Fruit fly (Drosophila melanogaster) whole organism, prepupa: ENCODE data around the gene Nuak.

Experiments used
- Blimp-1 ChIP-seq: fragments of 200-800 bp; sonication (Bioruptor generic); optimal IDR thresholded peaks from 3 replicates; lab custom pipeline; 2017; ENCODE audit warnings: missing biosample characterization, missing genetic modification characterization, mild to moderate bottlenecking, moderate library complexity, missing genetic modification reagents
- CG10669 ChIP-seq: fragments of 200-800 bp; sonication (Bioruptor generic); optimal IDR thresholded peaks from 3 replicates; lab custom pipeline; 2018; ENCODE audit warnings: missing biosample characterization, mild to moderate bottlenecking, missing genetic modification characterization, moderate library complexity
- CG11294 ChIP-seq: fragments of 200-800 bp; sonication (Bioruptor generic); IDR thresholded peaks from 2 replicates; pipeline ENCODE4 v1.3.6; 2022; ENCODE audit warnings: missing biosample characterization, missing genetic modification characterization
- CG11902 ChIP-seq: fragments of 200-800 bp; sonication (Bioruptor generic); optimal IDR thresholded peaks from 3 replicates; lab custom pipeline; 2016; ENCODE audit warnings: missing biosample characterization, missing genetic modification characterization
- CG15336 ChIP-seq: fragments of 200-800 bp; sonication (Bioruptor generic); IDR thresholded peaks from 2 replicates; pipeline ENCODE4 v1.3.6; 2022; ENCODE audit warnings: missing biosample characterization, missing genetic modification characterization
- CG1621 ChIP-seq: fragments of 200-800 bp; sonication (Bioruptor generic); optimal IDR thresholded peaks from 3 replicates; lab custom pipeline; 2018; ENCODE audit warnings: missing biosample characterization, mild to moderate bottlenecking, missing genetic modification characterization
- CG16779 ChIP-seq: fragments of 200-800 bp; sonication (Bioruptor generic); optimal IDR thresholded peaks from 3 replicates; lab custom pipeline; 2017; ENCODE audit warnings: missing biosample characterization, mild to moderate bottlenecking, missing genetic modification characterization
- CG31627 ChIP-seq: fragments of 200-800 bp; sonication (Bioruptor generic); optimal IDR thresholded peaks from 3 replicates; lab custom pipeline; 2016; ENCODE audit warnings: missing biosample characterization, missing genetic modification characterization
- CG32006 ChIP-seq: fragments of 200-800 bp; sonication (Bioruptor generic); optimal IDR thresholded peaks from 3 replicates; lab custom pipeline; 2017; ENCODE audit warnings: missing biosample characterization, mild to moderate bottlenecking, missing genetic modification characterization
- CG3919 ChIP-seq: fragments of 200-800 bp; sonication (Bioruptor generic); optimal IDR thresholded peaks from 3 replicates; lab custom pipeline; 2016; ENCODE audit warnings: missing biosample characterization, missing genetic modification characterization
- CG4318 ChIP-seq: fragments of 200-800 bp; sonication (Bioruptor generic); optimal IDR thresholded peaks from 3 replicates; lab custom pipeline; 2017; ENCODE audit warnings: missing biosample characterization, mild to moderate bottlenecking, missing genetic modification characterization
- CG6163 ChIP-seq: fragments of 200-800 bp; sonication (Bioruptor generic); IDR thresholded peaks from 3 replicates; pipeline ENCODE4 v1.3.6; 2022; ENCODE audit warnings: missing biosample characterization, missing genetic modification characterization
- CG6276 ChIP-seq: fragments of 200-800 bp; sonication (Bioruptor generic); optimal IDR thresholded peaks from 2 replicates; lab custom pipeline; 2017; ENCODE audit warnings: missing biosample characterization, mild to moderate bottlenecking, missing genetic modification characterization
- CG6792 ChIP-seq: fragments of 200-800 bp; sonication (Bioruptor generic); optimal IDR thresholded peaks from 3 replicates; lab custom pipeline; 2016; ENCODE audit warnings: missing biosample characterization, missing genetic modification characterization
- CG6854 ChIP-seq: fragments of 200-800 bp; sonication (Bioruptor generic); optimal IDR thresholded peaks from 2 replicates; lab custom pipeline; 2017; ENCODE audit warnings: missing biosample characterization, mild to moderate bottlenecking, missing genetic modification characterization
- CG7368 ChIP-seq: fragments of 200-800 bp; sonication (Bioruptor generic); optimal IDR thresholded peaks from 3 replicates; lab custom pipeline; 2016; ENCODE audit warnings: missing biosample characterization, missing genetic modification characterization
- CG8119 ChIP-seq: fragments of 200-800 bp; sonication (Bioruptor generic); IDR thresholded peaks from 3 replicates; pipeline ENCODE4 v1.3.6; 2022; ENCODE audit warnings: missing biosample characterization, missing genetic modification characterization
- CG8319 ChIP-seq: fragments of 200-800 bp; sonication (Bioruptor generic); optimal IDR thresholded peaks from 3 replicates; lab custom pipeline; 2016; ENCODE audit warnings: missing biosample characterization, missing genetic modification characterization
- CG8632 ChIP-seq: fragments of 200-800 bp; sonication (Bioruptor generic); optimal IDR thresholded peaks from 3 replicates; lab custom pipeline; 2016; ENCODE audit warnings: missing biosample characterization, missing genetic modification characterization
- CG9139 ChIP-seq: fragments of 200-800 bp; sonication (Bioruptor generic); optimal IDR thresholded peaks from 3 replicates; lab custom pipeline; 2017; ENCODE audit warnings: missing biosample characterization, mild to moderate bottlenecking, missing genetic modification characterization
- Eip78C ChIP-seq: fragments of 200-800 bp; sonication (Bioruptor generic); peaks from one replicate; lab custom pipeline; 2016; ENCODE audit warnings: missing biosample characterization, missing genetic modification characterization
- Eip93F ChIP-seq: fragments of 200-800 bp; sonication (Bioruptor generic); optimal IDR thresholded peaks from 2 replicates; lab custom pipeline; 2016; ENCODE audit warnings: missing biosample characterization, mild to moderate bottlenecking, missing genetic modification characterization
- Ets21C ChIP-seq: fragments of 200-800 bp; sonication (Bioruptor generic); optimal IDR thresholded peaks from 3 replicates; lab custom pipeline; 2016; ENCODE audit warnings: missing biosample characterization, missing genetic modification characterization
- Gug ChIP-seq: fragments of 200-800 bp; sonication (Bioruptor generic); IDR thresholded peaks from 2 replicates; pipeline ENCODE4 v1.3.6; 2022; ENCODE audit warnings: missing biosample characterization, missing genetic modification characterization
- Hr38 ChIP-seq: sonication (Bioruptor generic); optimal IDR thresholded peaks from 2 replicates; lab custom pipeline; 2016; ENCODE audit warnings: missing biosample characterization, missing genetic modification characterization
- Hr39 ChIP-seq: fragments of 200-800 bp; sonication (Bioruptor generic); optimal IDR thresholded peaks from 2 replicates; lab custom pipeline; 2016; ENCODE audit warnings: missing biosample characterization, missing genetic modification characterization
- Hr4 ChIP-seq: fragments of 200-800 bp; sonication (Bioruptor generic); optimal IDR thresholded peaks from 3 replicates; lab custom pipeline; 2016; ENCODE audit warnings: missing biosample characterization, missing genetic modification characterization
- Lpt ChIP-seq: fragments of 200-800 bp; sonication (Bioruptor generic); optimal IDR thresholded peaks from 3 replicates; lab custom pipeline; 2016; ENCODE audit warnings: missing biosample characterization, missing genetic modification characterization
- Met ChIP-seq: fragments of 200-800 bp; sonication (Bioruptor generic); optimal IDR thresholded peaks from 3 replicates; lab custom pipeline; 2016; ENCODE audit warnings: missing biosample characterization, missing genetic modification characterization
- OdsH ChIP-seq: fragments of 200-800 bp; sonication (Bioruptor generic); optimal IDR thresholded peaks from 3 replicates; lab custom pipeline; 2016; ENCODE audit warnings: missing biosample characterization, missing genetic modification characterization
- Smox ChIP-seq: fragments of 200-800 bp; sonication (Bioruptor generic); optimal IDR thresholded peaks from 3 replicates; lab custom pipeline; 2016; ENCODE audit warnings: missing biosample characterization, missing genetic modification characterization
- Sox102F ChIP-seq: fragments of 200-800 bp; sonication (Bioruptor generic); optimal IDR thresholded peaks from 2 replicates; lab custom pipeline; 2016; ENCODE audit warnings: missing biosample characterization, mild to moderate bottlenecking, missing genetic modification characterization
- Sox15 ChIP-seq: fragments of 200-800 bp; sonication (Bioruptor generic); optimal IDR thresholded peaks from 3 replicates; lab custom pipeline; 2016; ENCODE audit warnings: missing biosample characterization, missing genetic modification characterization
- achi ChIP-seq: fragments of 200-800 bp; sonication (Bioruptor generic); optimal IDR thresholded peaks from 3 replicates; lab custom pipeline; 2016; ENCODE audit warnings: missing biosample characterization, missing genetic modification characterization
- acj6 ChIP-seq: fragments of 200-800 bp; sonication (Bioruptor generic); optimal IDR thresholded peaks from 3 replicates; lab custom pipeline; 2016; ENCODE audit warnings: missing biosample characterization, missing genetic modification characterization
- dsx ChIP-seq: fragments of 200-800 bp; optimal IDR thresholded peaks from 3 replicates; lab custom pipeline; 2019; ENCODE audit warnings: missing biosample characterization, mild to moderate bottlenecking, missing genetic modification characterization, moderate library complexity; ENCODE audit not compliant: poor library complexity, severe bottlenecking
- eg ChIP-seq: fragments of 200-800 bp; sonication (Bioruptor generic); IDR thresholded peaks from 3 replicates; pipeline ENCODE4 v1.3.6; 2022; ENCODE audit warnings: missing biosample characterization, missing genetic modification characterization
- esn ChIP-seq: fragments of 200-800 bp; sonication (Bioruptor generic); optimal IDR thresholded peaks from 2 replicates; lab custom pipeline; 2016; ENCODE audit warnings: missing biosample characterization, mild to moderate bottlenecking, missing genetic modification characterization, moderate library complexity
- fd59A ChIP-seq: fragments of 200-800 bp; sonication (Bioruptor generic); optimal IDR thresholded peaks from 2 replicates; lab custom pipeline; 2017; ENCODE audit warnings: missing biosample characterization, mild to moderate bottlenecking, missing genetic modification characterization, missing genetic modification reagents
- fkh ChIP-seq: fragments of 200-800 bp; sonication (Bioruptor generic); optimal IDR thresholded peaks from 3 replicates; lab custom pipeline; 2017; ENCODE audit warnings: missing biosample characterization, mild to moderate bottlenecking, missing genetic modification characterization, moderate library complexity
- lz ChIP-seq: fragments of 200-800 bp; sonication (Bioruptor generic); optimal IDR thresholded peaks from 3 replicates; lab custom pipeline; 2016; ENCODE audit warnings: missing biosample characterization, missing genetic modification characterization
- pdm3 ChIP-seq: fragments of 200-800 bp; sonication (Bioruptor generic); optimal IDR thresholded peaks from 3 replicates; lab custom pipeline; 2016; ENCODE audit warnings: missing biosample characterization, missing genetic modification characterization
- salr ChIP-seq, 2 experiments: fragments of 200-800 bp; sonication (Bioruptor generic); optimal IDR thresholded peaks; 3 replicates each; lab custom pipeline; 2016 to 2018; ENCODE audit warnings: missing biosample characterization in 2 of 2, missing genetic modification characterization in 2 of 2, mild to moderate bottlenecking in 1 of 2
- spab ChIP-seq: fragments of 200-800 bp; sonication (Bioruptor generic); optimal IDR thresholded peaks from 2 replicates; lab custom pipeline; 2017; ENCODE audit warnings: missing biosample characterization, mild to moderate bottlenecking, missing genetic modification characterization, missing genetic modification reagents
- ss ChIP-seq, 2 experiments: fragments of 200-800 bp; sonication (Bioruptor generic); optimal IDR thresholded peaks; 2 replicates in 1 of 2; 3 replicates in 1 of 2; lab custom pipeline; 2017 to 2018; ENCODE audit warnings: mild to moderate bottlenecking in 2 of 2, missing biosample characterization in 2 of 2, missing genetic modification characterization in 2 of 2, moderate library complexity in 1 of 2
- svp ChIP-seq: fragments of 200-800 bp; sonication (Bioruptor generic); peaks from one replicate; lab custom pipeline; 2016; ENCODE audit warnings: missing biosample characterization, missing genetic modification characterization
- topi ChIP-seq: fragments of 200-800 bp; sonication (Bioruptor generic); optimal IDR thresholded peaks from 3 replicates; lab custom pipeline; 2016; ENCODE audit warnings: missing biosample characterization, missing genetic modification characterization

The Nuak gene

DNA sequence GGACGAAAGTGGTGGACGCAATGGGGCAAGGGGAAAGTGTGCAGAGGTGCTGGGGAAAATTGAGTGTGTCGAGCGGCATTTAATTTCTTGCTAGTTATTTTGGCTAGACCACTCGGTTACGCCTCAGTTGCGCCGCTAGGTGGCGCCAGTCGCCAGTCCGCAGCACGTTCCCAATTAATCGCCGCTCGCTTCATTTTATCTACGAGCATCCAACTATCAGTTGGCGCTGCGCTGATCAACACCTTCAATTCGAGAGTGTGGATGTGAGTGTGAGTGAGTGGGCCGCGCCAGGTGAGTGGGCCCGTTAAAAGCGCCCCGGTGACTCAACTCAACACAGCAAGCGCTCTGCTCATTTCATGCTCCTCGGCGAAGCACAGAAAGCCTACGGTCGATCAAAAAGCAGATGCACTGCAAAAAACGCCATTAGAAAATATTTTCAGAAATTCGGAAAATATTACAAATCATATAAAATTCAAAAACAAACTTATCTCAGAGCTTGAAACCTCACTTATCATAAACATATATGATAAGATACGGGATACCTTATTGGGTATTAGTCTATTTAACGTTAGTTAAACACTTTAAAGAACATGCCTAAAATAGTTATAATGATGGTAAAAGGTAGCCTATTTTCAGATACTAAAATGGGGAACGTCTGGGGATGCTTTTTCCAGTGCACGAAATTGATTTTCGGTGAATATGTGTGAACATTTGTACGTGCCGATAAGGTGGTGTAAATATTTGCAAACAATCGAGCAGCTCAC, 4.2 kb downstream of the Nuak start (continued):
- TF ChIP-seq CG6276 (GFP tag; lab: Kevin White, UChicago), result peak; percentile 83
- peak; percentile 95 for TF ChIP-seq topi (GFP tag; lab: Kevin White, UChicago)
- TF ChIP-seq Sox15 (GFP tag; lab: Kevin White, UChicago), result peak; percentile 79
- TF ChIP-seq OdsH (GFP tag; lab: Kevin White, UChicago), result peak; percentile 87
- peak; percentile 26 for TF ChIP-seq dsx
- TF ChIP-seq CG31627, result peak; percentile 95
- peak; percentile 50 for TF ChIP-seq Eip93F (GFP tag; lab: Kevin White, UChicago)
- TF ChIP-seq CG11902 (GFP tag; lab: Kevin White, UChicago), result peak; percentile 83
- peak; percentile 78 for TF ChIP-seq CG6854 (GFP tag; lab: Kevin White, UChicago)
- TF ChIP-seq, all 60 proteins: peak for 56

DNA sequence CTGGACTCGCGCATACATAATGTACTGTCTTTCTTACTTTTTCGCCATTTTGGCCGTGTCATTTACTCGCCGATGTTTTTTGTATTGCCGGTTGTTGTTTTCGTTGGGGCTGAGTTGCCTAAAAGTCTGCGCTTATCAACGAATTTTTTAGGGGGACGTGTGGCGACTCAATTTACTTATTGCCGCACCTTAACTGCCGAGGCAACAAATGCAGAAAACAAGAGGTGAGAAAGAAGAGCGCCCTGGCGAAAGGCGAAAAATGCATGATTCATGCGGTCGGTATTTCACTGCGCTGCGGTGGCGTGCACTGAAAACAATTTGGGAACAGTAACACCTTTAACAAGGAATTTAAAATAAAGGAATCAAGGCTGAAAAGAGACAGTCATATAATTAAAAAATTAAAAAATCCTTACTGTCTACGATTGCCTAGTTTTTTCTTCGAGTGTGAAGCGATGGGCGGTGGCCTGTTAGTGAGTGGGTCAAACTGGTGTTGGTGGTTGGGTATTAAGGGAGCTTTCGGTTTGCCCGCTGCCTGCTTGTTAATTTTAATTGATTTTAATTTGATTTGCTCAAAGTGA, 4.8 kb downstream of the Nuak start:
- peak; percentile 89 for TF ChIP-seq lz (GFP tag; lab: Kevin White, UChicago)
- TF ChIP-seq achi (GFP tag; lab: Kevin White, UChicago), result peak; percentile 75
- peak; percentile 68 for TF ChIP-seq Blimp-1 (GFP tag; lab: Kevin White, UChicago)
- peak; percentile 77 for TF ChIP-seq CG15336
- TF ChIP-seq eg (GFP tag; lab: Robert Waterston, UW), result peak; percentile 91
- TF ChIP-seq CG8319 (GFP tag; lab: Kevin White, UChicago), result peak; percentile 58
- TF ChIP-seq Hr38 (GFP tag; lab: Kevin White, UChicago), result no peak
- peak; percentile 91 for TF ChIP-seq Eip78C (GFP tag; lab: Kevin White, UChicago)
- TF ChIP-seq dsx, result peak; percentile 13
- peak; percentile 89 for TF ChIP-seq Met (GFP tag; lab: Kevin White, UChicago)
- peak; percentile 66 for TF ChIP-seq CG32006
- TF ChIP-seq CG6792, result peak; percentile 74
- peak; percentile 41 for TF ChIP-seq spab (GFP tag; lab: Kevin White, UChicago)
- TF ChIP-seq svp (GFP tag; lab: Kevin White, UChicago), result peak; percentile 92
- peak; percentile 85 for TF ChIP-seq Ets21C (GFP tag; lab: Kevin White, UChicago)
- TF ChIP-seq CG11294 (GFP tag; lab: Robert Waterston, UW), result peak; percentile 79
- TF ChIP-seq CG3919 (GFP tag; lab: Kevin White, UChicago), result peak; percentile 78
- peak; percentile 62 for TF ChIP-seq CG4318 (GFP tag; lab: Kevin White, UChicago)
- TF ChIP-seq esn (GFP tag; lab: Kevin White, UChicago), result peak; percentile 89
- peak; percentile 81 for TF ChIP-seq CG8119
- TF ChIP-seq CG1621 (tag; lab: Kevin White, UChicago), result peak; percentile 34
- TF ChIP-seq CG9139 (GFP tag; lab: Kevin White, UChicago), result no peak
- peak; percentile 60 for TF ChIP-seq Sox15 (GFP tag; lab: Kevin White, UChicago)
- peak; percentile 89 for TF ChIP-seq CG6163
- peak; percentile 56 for TF ChIP-seq Lpt (GFP tag; lab: Kevin White, UChicago)
- peak; percentile 30 for TF ChIP-seq CG6854 (GFP tag; lab: Kevin White, UChicago)
- peak; percentile 73 for TF ChIP-seq CG7368 (GFP tag; lab: Kevin White, UChicago)
- peak; percentile 66 for TF ChIP-seq CG8632 (GFP tag; lab: Kevin White, UChicago)
- TF ChIP-seq Smox (GFP tag; lab: Kevin White, UChicago), result peak; percentile 83
- peak; percentile 80 for TF ChIP-seq Gug (GFP tag; lab: Robert Waterston, UW)
- no peak for TF ChIP-seq CG16779 (tag; lab: Kevin White, UChicago)
- peak; percentile 86 for TF ChIP-seq Sox102F (GFP tag; lab: Kevin White, UChicago)
- peak; percentile 76 for TF ChIP-seq acj6 (GFP tag; lab: Kevin White, UChicago)
- peak; percentile 82 for TF ChIP-seq Hr4 (GFP tag; lab: Kevin White, UChicago)
- TF ChIP-seq CG31627, result peak; percentile 93
- TF ChIP-seq CG11902 (GFP tag; lab: Kevin White, UChicago), result peak; percentile 74
- TF ChIP-seq Hr39 (GFP tag; lab: Kevin White, UChicago), result peak; percentile 94
- peak in 1 of 2 experiments; percentile 6 for TF ChIP-seq ss (GFP tag; optimal IDR thresholded peaks at IDR 0.05; lab: Kevin White, UChicago)
- TF ChIP-seq fd59A (GFP tag; lab: Kevin White, UChicago), result peak; percentile 40
- TF ChIP-seq CG10669 (GFP tag; lab: Kevin White, UChicago), result peak; percentile 61
- peak; percentile 26 for TF ChIP-seq fkh (GFP tag; lab: Kevin White, UChicago)
- TF ChIP-seq pdm3 (GFP tag; lab: Kevin White, UChicago), result peak; percentile 72
- no peak for TF ChIP-seq salr (GFP tag; optimal IDR thresholded peaks at IDR 0.05; lab: Kevin White, UChicago)
